Fruit fly (Drosophila melanogaster) whole organism, prepupa: ENCODE measurements around the gene CG10338.

Experiments
- eg ChIP-seq: fragments of 200-800 bp; sonication (Bioruptor generic); IDR thresholded peaks from 3 replicates; pipeline ENCODE4 v1.3.6; 2022; ENCODE audit warnings: missing biosample characterization, missing genetic modification characterization
- lz ChIP-seq: fragments of 200-800 bp; sonication (Bioruptor generic); optimal IDR thresholded peaks from 3 replicates; lab custom pipeline; 2016; ENCODE audit warnings: missing biosample characterization, missing genetic modification characterization

DNA sequence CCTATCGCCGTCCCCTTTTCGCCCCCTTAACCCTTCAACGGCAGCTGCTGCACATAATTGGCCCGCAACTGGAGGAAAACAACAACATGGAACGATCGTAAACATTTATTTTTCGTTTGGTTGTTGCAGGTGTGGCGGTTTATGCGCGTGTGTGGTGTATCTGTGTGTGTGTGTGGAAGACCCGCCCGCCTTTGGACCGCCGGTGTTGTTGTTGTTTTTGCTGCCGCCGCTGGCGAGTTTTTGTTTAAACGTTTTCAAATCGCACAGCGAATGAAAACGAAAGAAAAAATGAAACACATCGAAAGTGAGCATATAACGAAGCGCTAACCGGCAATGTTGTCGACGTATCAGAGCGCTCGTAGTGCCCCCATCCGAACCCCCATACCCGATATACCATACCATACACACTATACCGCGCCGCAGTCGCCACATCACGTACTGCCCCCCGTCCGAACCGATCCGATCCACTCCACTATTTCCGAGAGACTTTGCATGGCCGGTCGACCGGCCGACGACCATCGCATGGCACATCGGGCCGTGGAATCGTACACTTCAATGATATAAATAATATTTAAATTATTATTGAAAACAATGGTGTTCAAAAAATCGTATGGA lies 40.2 kb downstream of the CG10338 start:
- TF ChIP-seq eg (peak; percentile 48; the same call in 1 of the 3 replicates), lz (no peak)
